Fruit fly (Drosophila melanogaster) whole organism, prepupa: ENCODE data around the gene CG4789.

Experiments used
- CG16779 ChIP-seq: fragments of 200-800 bp; sonication (Bioruptor generic); optimal IDR thresholded peaks from 3 replicates; lab custom pipeline; 2017; ENCODE audit warnings: missing biosample characterization, mild to moderate bottlenecking, missing genetic modification characterization
- CG3032 ChIP-seq: fragments of 200-800 bp; optimal IDR thresholded peaks from 2 replicates; lab custom pipeline; 2019; ENCODE audit warnings: missing biosample characterization, mild to moderate bottlenecking, missing genetic modification characterization, moderate library complexity
- CG31627 ChIP-seq: fragments of 200-800 bp; sonication (Bioruptor generic); optimal IDR thresholded peaks from 3 replicates; lab custom pipeline; 2016; ENCODE audit warnings: missing biosample characterization, missing genetic modification characterization
- CG8119 ChIP-seq: fragments of 200-800 bp; sonication (Bioruptor generic); IDR thresholded peaks from 3 replicates; pipeline ENCODE4 v1.3.6; 2022; ENCODE audit warnings: missing biosample characterization, missing genetic modification characterization
- Eip75B ChIP-seq: fragments of 200-800 bp; sonication (Bioruptor generic); optimal IDR thresholded peaks from 3 replicates; lab custom pipeline; 2016; ENCODE audit warnings: missing biosample characterization, missing genetic modification characterization
- Hr39 ChIP-seq: fragments of 200-800 bp; sonication (Bioruptor generic); optimal IDR thresholded peaks from 2 replicates; lab custom pipeline; 2016; ENCODE audit warnings: missing biosample characterization, missing genetic modification characterization
- Hr4 ChIP-seq: fragments of 200-800 bp; sonication (Bioruptor generic); optimal IDR thresholded peaks from 3 replicates; lab custom pipeline; 2016; ENCODE audit warnings: missing biosample characterization, missing genetic modification characterization
- Lpt ChIP-seq: fragments of 200-800 bp; sonication (Bioruptor generic); optimal IDR thresholded peaks from 3 replicates; lab custom pipeline; 2016; ENCODE audit warnings: missing biosample characterization, missing genetic modification characterization
- Sox102F ChIP-seq: fragments of 200-800 bp; sonication (Bioruptor generic); optimal IDR thresholded peaks from 2 replicates; lab custom pipeline; 2016; ENCODE audit warnings: missing biosample characterization, mild to moderate bottlenecking, missing genetic modification characterization
- acj6 ChIP-seq: fragments of 200-800 bp; sonication (Bioruptor generic); optimal IDR thresholded peaks from 3 replicates; lab custom pipeline; 2016; ENCODE audit warnings: missing biosample characterization, missing genetic modification characterization
- eg ChIP-seq: fragments of 200-800 bp; sonication (Bioruptor generic); IDR thresholded peaks from 3 replicates; pipeline ENCODE4 v1.3.6; 2022; ENCODE audit warnings: missing biosample characterization, missing genetic modification characterization
- fd85E ChIP-seq: fragments of 200-800 bp; sonication (Bioruptor generic); optimal IDR thresholded peaks from 3 replicates; lab custom pipeline; 2016; ENCODE audit warnings: missing biosample characterization, missing genetic modification characterization
- salr ChIP-seq, 2 experiments: fragments of 200-800 bp; sonication (Bioruptor generic); optimal IDR thresholded peaks; 3 replicates each; lab custom pipeline; 2016 to 2018; ENCODE audit warnings: missing biosample characterization in 2 of 2, missing genetic modification characterization in 2 of 2, mild to moderate bottlenecking in 1 of 2

dm6 chrX:16822080-16822479, 21.4 kb downstream of the CG4789 start:
- TF ChIP-seq acj6 (GFP tag; lab: Kevin White, UChicago), result peak; percentile 81
- peak; percentile 47 for TF ChIP-seq Eip75B (GFP tag; lab: Kevin White, UChicago)
- no peak for TF ChIP-seq fd85E
- TF ChIP-seq salr (GFP tag; optimal IDR thresholded peaks at IDR 0.05; lab: Kevin White, UChicago), result peak; percentile 22 to 51
- TF ChIP-seq Sox102F, result peak; percentile 47
- TF ChIP-seq eg (GFP tag; lab: Robert Waterston, UW), result peak; percentile 93
- peak; percentile 44 for TF ChIP-seq Hr39 (GFP tag; lab: Kevin White, UChicago)
- peak; percentile 94 for TF ChIP-seq CG8119
- TF ChIP-seq CG3032 (tag; lab: Kevin White, UChicago), result peak; percentile 64
- TF ChIP-seq Lpt (GFP tag; lab: Kevin White, UChicago), result peak; percentile 75
- TF ChIP-seq CG16779, result peak; percentile 31
- peak; percentile 49 for TF ChIP-seq CG31627 (GFP tag; lab: Kevin White, UChicago)
- peak; percentile 83 for TF ChIP-seq Hr4 (GFP tag; lab: Kevin White, UChicago)
